Fruit fly (Drosophila melanogaster): ENCODE measurements around the gene Saf-B.
A peak's percentile ranks its signal among the peaks of the same experiment; 100 is the strongest.

Saf-B gene

DNA sequence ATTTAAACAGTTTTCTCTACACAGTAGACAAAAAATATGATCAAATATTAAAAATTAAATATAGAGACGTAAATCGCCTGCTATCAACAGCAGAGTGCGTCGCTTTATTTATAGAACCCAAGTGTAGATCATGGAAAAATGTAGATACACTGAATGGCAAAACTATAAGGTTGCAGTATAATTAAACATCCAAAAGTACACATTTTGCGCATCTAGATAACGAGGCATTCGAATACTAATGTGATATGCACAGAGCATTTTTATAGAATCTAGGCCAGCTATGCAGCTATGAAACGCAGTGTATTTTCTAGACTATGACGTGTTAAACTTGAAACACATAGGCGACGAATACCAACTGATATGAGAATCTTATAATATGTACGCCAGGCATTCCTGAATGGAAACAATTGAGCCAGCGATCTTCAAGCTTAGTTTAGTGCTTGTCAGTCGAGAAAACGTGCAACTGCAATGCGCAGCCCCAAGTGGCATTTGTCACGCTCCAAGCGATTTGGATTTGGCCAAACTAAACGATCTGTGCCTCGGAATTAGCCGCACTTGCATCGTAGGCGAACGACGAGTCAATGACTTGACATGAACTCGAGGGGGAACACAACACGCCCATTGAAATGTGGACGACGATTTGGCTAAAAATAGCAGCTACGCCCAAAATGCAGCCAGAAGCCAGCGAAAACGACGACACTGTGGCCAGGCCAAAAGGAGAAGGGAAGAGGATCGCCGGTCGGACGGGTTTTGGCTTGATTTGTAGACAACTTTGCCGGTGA is 6.2 kb upstream of the Saf-B start:
- TF ChIP-seq CG13894 (tag; optimal IDR thresholded peaks at IDR 0.05) (peak; percentile 79), her (GFP tag; optimal IDR thresholded peaks at IDR 0.05) (peak; percentile 79), slbo (GFP tag; IDR thresholded peaks at IDR 0.05) (peak; percentile 94), Hmr (GFP tag; optimal IDR thresholded peaks at IDR 0.05) (peak; percentile 92), CG32532 (GFP tag; IDR thresholded peaks at IDR 0.05) (peak; percentile 95), CG18011 (GFP tag; optimal IDR thresholded peaks at IDR 0.05) (peak; percentile 67), CG18262 (tag; optimal IDR thresholded peaks at IDR 0.05) (peak; percentile 81), tin (GFP tag; optimal IDR thresholded peaks at IDR 0.05) (peak; percentile 75), CG8478 (optimal IDR thresholded peaks at IDR 0.05) (no peak), MESR4 (GFP tag; optimal IDR thresholded peaks at IDR 0.05) (peak; percentile 44), HHEX (GFP tag; optimal IDR thresholded peaks at IDR 0.05) (peak; percentile 90), Sry-β (GFP tag; optimal IDR thresholded peaks at IDR 0.05) (no peak), CG3838 (GFP tag; optimal IDR thresholded peaks at IDR 0.05) (peak; percentile 42), gro (GFP tag; optimal IDR thresholded peaks at IDR 0.05) (peak; percentile 91), CG2875 (GFP tag; optimal IDR thresholded peaks at IDR 0.05) (peak; percentile 77), H15 (GFP tag; IDR thresholded peaks at IDR 0.05) (peak; percentile 86), stc (GFP tag; IDR thresholded peaks at IDR 0.05) (peak; percentile 85), CG16779 (GFP tag; IDR thresholded peaks at IDR 0.05) (peak; percentile 78), CG10959 (GFP tag; IDR thresholded peaks at IDR 0.05) (peak; percentile 58; the same call in 1 of the 2 replicates), ATbp (GFP tag; optimal IDR thresholded peaks at IDR 0.05) (peak; percentile 78), Nf-YA (GFP tag; IDR thresholded peaks at IDR 0.05) (peak; percentile 82), cg (GFP tag; optimal IDR thresholded peaks at IDR 0.05) (no peak), toy (GFP tag; IDR thresholded peaks at IDR 0.05) (peak; percentile 67; the same call in 1 of the 2 replicates), dan (GFP tag; IDR thresholded peaks at IDR 0.05) (peak; percentile 6; the same call in 1 of the 2 replicates), Meics (GFP tag; optimal IDR thresholded peaks at IDR 0.05) (peak; percentile 89), Atf-2 (GFP tag; optimal IDR thresholded peaks at IDR 0.05) (peak; percentile 63), CG11723 (GFP tag; optimal IDR thresholded peaks at IDR 0.05) (peak; percentile 81), CG14050 (GFP tag; IDR thresholded peaks at IDR 0.05) (peak; percentile 74), NFAT (GFP tag; IDR thresholded peaks at IDR 0.05) (peak; percentile 90), CG10321 (GFP tag; IDR thresholded peaks at IDR 0.05) (peak; percentile 55; the same call in 1 of the 2 replicates), CG11093 (GFP tag; IDR thresholded peaks at IDR 0.05) (peak; percentile 80), CG3163 (GFP tag; optimal IDR thresholded peaks at IDR 0.05) (peak; percentile 61), CG18619 (GFP tag; optimal IDR thresholded peaks at IDR 0.05) (peak; percentile 86), CG1603 (tag; optimal IDR thresholded peaks at IDR 0.05) (peak; percentile 91), jing (GFP tag; optimal IDR thresholded peaks at IDR 0.05) (peak; percentile 76), CG16815 (GFP tag; optimal IDR thresholded peaks at IDR 0.05) (peak; percentile 60), cad (GFP tag; optimal IDR thresholded peaks at IDR 0.05) (no peak), Camta (GFP tag; optimal IDR thresholded peaks at IDR 0.05) (peak; percentile 78), CG31224 (GFP tag; IDR thresholded peaks at IDR 0.05) (peak; percentile 78), hth (optimal IDR thresholded peaks at IDR 0.05) (no peak), CG4328 (GFP tag; optimal IDR thresholded peaks at IDR 0.05) (peak; percentile 69), CG10209 (GFP tag; optimal IDR thresholded peaks at IDR 0.05) (peak; percentile 86), NC2β (GFP tag; optimal IDR thresholded peaks at IDR 0.05) (peak; percentile 73), Hand (GFP tag; optimal IDR thresholded peaks at IDR 0.05) (peak; percentile 81), Hsf (GFP tag; optimal IDR thresholded peaks at IDR 0.05) (peak; percentile 88), CG1647 (GFP tag; optimal IDR thresholded peaks at IDR 0.05) (peak; percentile 89), nerfin-2 (GFP tag; IDR thresholded peaks at IDR 0.05; ENCODE audit: partially characterized antibody) (no peak), D (optimal IDR thresholded peaks at IDR 0.05) (no peak), D (GFP tag; optimal IDR thresholded peaks at IDR 0.05) (peak; percentile 68), sr (GFP tag; IDR thresholded peaks at IDR 0.05) (peak; percentile 72; the same call in 2 of the 3 replicates)

Data from whole organism, embryonic.